Worm (Caenorhabditis elegans): Measurements from ENCODE around the gene nep-6.

DNA sequence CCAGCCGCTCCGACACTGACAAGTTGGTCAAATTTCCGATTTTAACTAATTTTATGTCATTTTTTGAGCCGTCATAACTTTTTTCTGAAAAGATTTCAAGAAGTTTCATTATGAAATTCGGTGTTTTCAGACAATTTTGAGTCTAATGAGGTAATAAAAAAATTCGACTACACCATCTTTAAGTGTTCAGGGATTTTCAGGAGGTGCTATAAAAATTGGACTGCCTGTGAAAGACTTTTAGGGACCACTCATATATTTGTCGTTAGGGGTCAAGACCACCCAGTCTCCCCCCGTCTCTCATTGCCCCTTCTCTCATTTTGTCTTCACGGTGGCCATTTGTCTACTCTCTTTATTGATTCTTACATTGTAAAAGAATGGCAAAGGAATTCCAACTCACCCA lies 41.8 kb upstream of the nep-6 start, which contains the start of gene bath-10:
- TF ChIP-seq alr-1 (tag; optimal IDR thresholded peaks at IDR 0.05): no peak
- no peak for TF ChIP-seq nhr-12 (tag; optimal IDR thresholded peaks at IDR 0.05)
- TF ChIP-seq unc-39 (tag; optimal IDR thresholded peaks at IDR 0.05): no peak
- no peak for TF ChIP-seq nhr-23 (tag; optimal IDR thresholded peaks at IDR 0.05)
- TF ChIP-seq elt-3 (tag; optimal IDR thresholded peaks at IDR 0.05): no peak
- no peak for TF ChIP-seq nhr-237 (tag; optimal IDR thresholded peaks at IDR 0.05)
- TF ChIP-seq ama-1 (optimal IDR thresholded peaks at IDR 0.05): no peak
- no peak for TF ChIP-seq unc-55 (GFP tag; optimal IDR thresholded peaks at IDR 0.05)
- no peak for TF ChIP-seq zag-1 (tag; optimal IDR thresholded peaks at IDR 0.05)
- TF ChIP-seq nhr-11 (tag; optimal IDR thresholded peaks at IDR 0.05): no peak
- TF ChIP-seq lin-39 (tag; optimal IDR thresholded peaks at IDR 0.05): no peak

Measured in whole organism, L2 larva.